Worm (Caenorhabditis elegans): ENCODE results near the gene C16H3.3.

- no peak for TF ChIP-seq dao-5 (tag; optimal IDR thresholded peaks at IDR 0.05)
- no peak for TF ChIP-seq W03F9.2 (tag; optimal IDR thresholded peaks at IDR 0.05)
Observed at ce11 chrX:17625245-17625644, 15.4 kb upstream of the C16H3.3 start.
